Fruit fly (Drosophila melanogaster): ENCODE results near the gene Akt.

dm6 chr3R:16135616-16136015 lies 36.6 kb downstream of the Akt start:
- TF ChIP-seq tj (GFP tag; optimal IDR thresholded peaks at IDR 0.05): no peak
- TF ChIP-seq bab1 (GFP tag; optimal IDR thresholded peaks at IDR 0.05): no peak
- TF ChIP-seq ovo (GFP tag; optimal IDR thresholded peaks at IDR 0.05): no peak
- TF ChIP-seq CG14711 (tag; optimal IDR thresholded peaks at IDR 0.05): no peak
- TF ChIP-seq CG11617 (GFP tag; optimal IDR thresholded peaks at IDR 0.05): no peak
- no peak for TF ChIP-seq kay (GFP tag; ENCODE audit: borderline replicate concordance)
- no peak for TF ChIP-seq CG7101 (tag; optimal IDR thresholded peaks at IDR 0.05)
- no peak for TF ChIP-seq Mnt (GFP tag; optimal IDR thresholded peaks at IDR 0.05)
- no peak for TF ChIP-seq CG5204 (GFP tag; optimal IDR thresholded peaks at IDR 0.05)
- TF ChIP-seq CG1620 (GFP tag; optimal IDR thresholded peaks at IDR 0.05): no peak
- TF ChIP-seq Crg-1 (GFP tag; optimal IDR thresholded peaks at IDR 0.05): no peak
- TF ChIP-seq toe (GFP tag; optimal IDR thresholded peaks at IDR 0.05): no peak
- TF ChIP-seq Clk (GFP tag; optimal IDR thresholded peaks at IDR 0.05): no peak
- no peak for TF ChIP-seq CG12768 (GFP tag; optimal IDR thresholded peaks at IDR 0.05)

Measured in whole organism, adult.